3 fruit fly cellular contexts compared by ENCODE assay signal in genomic region chr3L:21936152-21936551, dm6.
TF ChIP-seq lines count a peak whose summit lies in the region.

No protein-coding gene starts in this region.

- no peak for TF ChIP-seq CTCF in whole organism, embryonic (GFP tag; optimal IDR thresholded peaks at IDR 0.05; lab: Kevin White, UChicago)

TF ChIP-seq in whole organism, adult, 20 proteins besides CTCF, POLR2A, EP300 and RAD21:
- TF ChIP-seq CG33017 (tag; optimal IDR thresholded peaks at IDR 0.05; lab: Kevin White, UChicago), result peak; percentile 35
- TF ChIP-seq ovo (GFP tag; optimal IDR thresholded peaks at IDR 0.05; lab: Kevin White, UChicago), result no peak
- TF ChIP-seq cic (GFP tag; optimal IDR thresholded peaks at IDR 0.05; lab: Kevin White, UChicago), result peak; percentile 94
- TF ChIP-seq Clk (GFP tag; optimal IDR thresholded peaks at IDR 0.05; lab: Kevin White, UChicago), result no peak
- no peak for TF ChIP-seq tj (GFP tag; optimal IDR thresholded peaks at IDR 0.05; lab: Kevin White, UChicago)
- no peak for TF ChIP-seq CG14711 (tag; optimal IDR thresholded peaks at IDR 0.05; lab: Kevin White, UChicago)
- TF ChIP-seq pad (GFP tag; optimal IDR thresholded peaks at IDR 0.05; lab: Kevin White, UChicago), result no peak
- peak; percentile 14 for TF ChIP-seq CG12768 (GFP tag; optimal IDR thresholded peaks at IDR 0.05; lab: Kevin White, UChicago)
- no peak for TF ChIP-seq toe (GFP tag; optimal IDR thresholded peaks at IDR 0.05; lab: Kevin White, UChicago)
- no peak for TF ChIP-seq bab1 (GFP tag; optimal IDR thresholded peaks at IDR 0.05; lab: Kevin White, UChicago)
- TF ChIP-seq CG7101 (tag; optimal IDR thresholded peaks at IDR 0.05; lab: Kevin White, UChicago), result peak; percentile 5
- TF ChIP-seq CG7045 (GFP tag; optimal IDR thresholded peaks at IDR 0.05; lab: Kevin White, UChicago), result no peak
- TF ChIP-seq Hr96 (GFP tag; optimal IDR thresholded peaks at IDR 0.05; lab: Kevin White, UChicago), result no peak

TF ChIP-seq in whole organism, embryonic, 481 proteins besides CTCF, POLR2A, EP300 and RAD21 (continues in another document):
- TF ChIP-seq Tbp (GFP tag; optimal IDR thresholded peaks at IDR 0.05; lab: Kevin White, UChicago) (no peak), exex (tag; optimal IDR thresholded peaks at IDR 0.05; lab: Kevin White, UChicago) (peak; percentile 72), CG18599 (GFP tag; optimal IDR thresholded peaks at IDR 0.05; lab: Kevin White, UChicago) (no peak), CG4854 (GFP tag; optimal IDR thresholded peaks at IDR 0.05; lab: Kevin White, UChicago) (no peak), stwl (tag; optimal IDR thresholded peaks at IDR 0.05; lab: Kevin White, UChicago) (no peak), CG6175 (GFP tag; IDR thresholded peaks at IDR 0.05; lab: Robert Waterston, UW) (no peak), ab (GFP tag; optimal IDR thresholded peaks at IDR 0.05; lab: Kevin White, UChicago) (no peak), Bdp1 (GFP tag; optimal IDR thresholded peaks at IDR 0.05; lab: Kevin White, UChicago) (no peak), bigmax (GFP tag; optimal IDR thresholded peaks at IDR 0.05; lab: Kevin White, UChicago) (no peak), CG14667 (GFP tag; IDR thresholded peaks at IDR 0.05; lab: Robert Waterston, UW) (no peak), mirr (GFP tag; optimal IDR thresholded peaks at IDR 0.05; lab: Kevin White, UChicago) (peak; percentile 31), knrl (GFP tag; IDR thresholded peaks at IDR 0.05; lab: Robert Waterston, UW; ENCODE audit: partially characterized antibody) (no peak), CG13624 (GFP tag; optimal IDR thresholded peaks at IDR 0.05; lab: Kevin White, UChicago) (no peak), grau (tag; optimal IDR thresholded peaks at IDR 0.05; lab: Kevin White, UChicago) (no peak), ara (GFP tag; IDR thresholded peaks at IDR 0.05; lab: Robert Waterston, UW) (no peak), Dek (tag; optimal IDR thresholded peaks at IDR 0.05; lab: Kevin White, UChicago) (no peak), prd (optimal IDR thresholded peaks at IDR 0.05; lab: Kevin White, UChicago) (no peak), prd (GFP tag; IDR thresholded peaks at IDR 0.05; lab: Robert Waterston, UW) (no peak), CG1233 (GFP tag; optimal IDR thresholded peaks at IDR 0.05; lab: Kevin White, UChicago) (peak; percentile 36), Med (GFP tag; lab: Kevin White, UChicago) (peak; percentile 57), CG7372 (GFP tag; IDR thresholded peaks at IDR 0.05; lab: Robert Waterston, UW) (0 out of 2 replicates have a peak, but pooled peaks have one; percentile 10), CG12744 (GFP tag; optimal IDR thresholded peaks at IDR 0.05; lab: Kevin White, UChicago) (no peak), lola (GFP tag; optimal IDR thresholded peaks at IDR 0.05; lab: Kevin White, UChicago) (no peak), chif (GFP tag; optimal IDR thresholded peaks at IDR 0.05; lab: Kevin White, UChicago) (no peak), CG34422 (GFP tag; IDR thresholded peaks at IDR 0.05; lab: Robert Waterston, UW) (no peak), CHES-1-like (GFP tag; optimal IDR thresholded peaks at IDR 0.05; lab: Kevin White, UChicago) (no peak), gce (GFP tag; IDR thresholded peaks at IDR 0.05; lab: Robert Waterston, UW) (no peak), pan (optimal IDR thresholded peaks at IDR 0.05; lab: Kevin White, UChicago) (no peak), pan (GFP tag; optimal IDR thresholded peaks at IDR 0.05 in 1 of 2, IDR thresholded peaks at IDR 0.05 in 1 of 2) (no peak), Blimp-1 (GFP tag; optimal IDR thresholded peaks at IDR 0.05; lab: Kevin White, UChicago) (no peak), sd (tag; optimal IDR thresholded peaks at IDR 0.05; lab: Kevin White, UChicago) (peak; percentile 53), tap (tag; optimal IDR thresholded peaks at IDR 0.05; lab: Kevin White, UChicago) (no peak), kay (GFP tag; optimal IDR thresholded peaks at IDR 0.05; lab: Kevin White, UChicago) (no peak), CG13775 (GFP tag; optimal IDR thresholded peaks at IDR 0.05; lab: Kevin White, UChicago) (no peak), gfzf (GFP tag; optimal IDR thresholded peaks at IDR 0.05; lab: Kevin White, UChicago) (no peak), E2f1 (GFP tag; IDR thresholded peaks at IDR 0.05; lab: Robert Waterston, UW) (no peak), run (tag; optimal IDR thresholded peaks at IDR 0.05; lab: Kevin White, UChicago) (no peak), Fer1 (GFP tag; optimal IDR thresholded peaks at IDR 0.05; lab: Kevin White, UChicago) (no peak), Bteb2 (GFP tag; optimal IDR thresholded peaks at IDR 0.05; lab: Kevin White, UChicago) (no peak), CG2712 (tag; optimal IDR thresholded peaks at IDR 0.05; lab: Kevin White, UChicago) (no peak), Xbp1 (GFP tag; optimal IDR thresholded peaks at IDR 0.05; lab: Kevin White, UChicago) (no peak), Stat92E (GFP tag; optimal IDR thresholded peaks at IDR 0.05; lab: Kevin White, UChicago) (no peak), inv (GFP tag; IDR thresholded peaks at IDR 0.05; lab: Robert Waterston, UW; ENCODE audit: partially characterized antibody) (no peak)

TF ChIP-seq in whole organism, prepupa, 60 proteins besides CTCF, POLR2A, EP300 and RAD21:
- TF ChIP-seq fkh (GFP tag; optimal IDR thresholded peaks at IDR 0.05; lab: Kevin White, UChicago), result peak; percentile 23
- no peak for TF ChIP-seq CG1621 (tag; optimal IDR thresholded peaks at IDR 0.05; lab: Kevin White, UChicago)
